Worm (Caenorhabditis elegans): ENCODE data around the gene Y39A1A.9.

DNA sequence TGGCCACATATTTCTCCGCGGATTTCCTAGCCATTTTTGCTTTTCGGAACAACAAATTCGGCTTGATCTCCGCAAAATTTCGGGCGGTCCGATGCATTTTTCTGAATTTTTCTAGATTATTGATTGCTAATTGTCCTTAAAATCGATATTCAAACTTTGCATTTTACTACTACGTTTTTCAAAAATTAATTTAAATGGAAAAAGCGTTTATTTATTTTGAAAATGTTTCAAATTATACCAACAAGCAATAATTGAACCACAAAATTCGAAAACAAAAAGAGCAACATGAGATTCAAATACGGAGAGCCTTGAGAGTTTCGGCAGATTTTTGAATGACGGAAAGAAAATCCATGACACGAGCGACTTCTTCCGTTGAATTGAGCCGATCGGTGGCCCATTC lies 38.2 kb downstream of the Y39A1A.9 start, which contains the start of gene Y45F3A.9:
- TF ChIP-seq him-1 (tag; optimal IDR thresholded peaks at IDR 0.05) (no peak), dao-5 (tag; optimal IDR thresholded peaks at IDR 0.05) (no peak), W03F9.2 (tag; optimal IDR thresholded peaks at IDR 0.05) (no peak)

Data from whole organism, L4/young adult.